Worm (Caenorhabditis elegans) whole organism, L3 larva: ENCODE data around the gene srab-10.
"Not testable (repeated sequence)": the region's sequence is repeated elsewhere in the genome, so short reads cannot be mapped to it uniquely, and the experiment has no call there.

Experiments used
- ZK546.5 ChIP-seq: sonication (generic microtip); optimal IDR thresholded peaks from 2 replicates; lab custom pipeline; 2017; ENCODE audit warnings: missing biosample characterization, missing genetic modification characterization
- skn-1 ChIP-seq: fragments of 150-350 bp; optimal IDR thresholded peaks from 2 replicates; lab custom pipeline; 2014; ENCODE audit warnings: missing biosample characterization, missing genetic modification characterization

- TF ChIP-seq ZK546.5; skn-1 (tag; lab: Kevin White, UChicago): not testable (repeated sequence)
Measured at ce11 chrV:3102049-3102448, 42.3 kb downstream of the srab-10 start, which contains the start of gene Y73C8C.4.
